Fruit fly (Drosophila melanogaster): Measurements from ENCODE around the gene Ccp84Aa.

Gene Ccp84Aa

dm6 chr3R:6687219-6687618 is 16.7 kb upstream of the Ccp84Aa start:
- no peak for TF ChIP-seq Eip93F (GFP tag; optimal IDR thresholded peaks at IDR 0.05)
- TF ChIP-seq CG15336 (GFP tag; IDR thresholded peaks at IDR 0.05): no peak
- no peak for TF ChIP-seq spab (GFP tag; optimal IDR thresholded peaks at IDR 0.05)
- TF ChIP-seq salr (GFP tag; optimal IDR thresholded peaks at IDR 0.05): no peak

DNA sequence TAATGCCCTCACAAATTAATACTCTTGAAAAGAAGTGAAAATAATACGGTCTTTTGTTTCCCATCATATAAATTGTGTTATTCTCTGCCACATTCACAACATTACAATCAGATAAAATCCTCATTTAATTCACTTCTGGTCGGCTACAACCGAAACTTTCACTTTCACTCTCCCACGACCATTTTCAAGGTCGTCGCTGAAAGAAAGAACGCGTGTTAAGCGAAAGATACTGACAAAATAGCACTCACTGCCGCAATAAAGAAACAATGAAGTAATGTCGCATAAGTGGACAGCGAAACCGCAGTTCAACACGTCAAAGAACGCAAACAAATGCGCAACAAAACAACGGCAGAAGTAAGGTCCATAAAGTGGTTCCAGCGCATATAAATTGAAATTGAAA is 15.7 kb upstream of the Ccp84Aa start:
- TF ChIP-seq Eip78C (GFP tag) (peak; percentile 66), eg (GFP tag; IDR thresholded peaks at IDR 0.05) (no peak), CG11762 (GFP tag; optimal IDR thresholded peaks at IDR 0.05; ENCODE audit: insufficient read depth) (no peak), Blimp-1 (GFP tag; optimal IDR thresholded peaks at IDR 0.05) (peak; percentile 4)

DNA sequence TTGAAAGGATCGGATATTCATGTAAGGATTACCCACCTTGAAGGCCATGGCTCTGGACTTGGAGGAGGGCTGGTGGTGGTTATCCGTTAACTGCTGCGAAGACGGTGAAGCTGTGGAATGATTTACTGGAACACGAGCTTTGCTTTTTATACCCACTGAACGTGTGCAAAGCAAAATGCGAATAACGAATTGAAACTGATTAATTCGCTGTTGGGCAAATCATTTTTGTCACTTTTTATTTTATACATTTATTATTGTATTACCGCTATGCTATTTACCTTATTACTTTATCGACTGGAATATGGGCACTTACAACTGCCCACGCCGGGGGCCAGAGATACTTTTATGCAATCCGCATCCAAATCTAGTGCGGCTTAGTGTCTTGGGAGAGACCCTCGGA is 13.7 kb upstream of the Ccp84Aa start, which contains the start of gene Ccp84Af:
Ccp84Af (minus strand) TSS at position 101 of the 400 bp plus-strand sequence.
- no peak for TF ChIP-seq CG6163 (GFP tag; IDR thresholded peaks at IDR 0.05)
- TF ChIP-seq Hr39 (GFP tag; optimal IDR thresholded peaks at IDR 0.05): no peak
- no peak for TF ChIP-seq CG6276 (GFP tag; optimal IDR thresholded peaks at IDR 0.05)
- TF ChIP-seq CG10669 (GFP tag; optimal IDR thresholded peaks at IDR 0.05): no peak
- no peak for TF ChIP-seq CG16779 (tag; optimal IDR thresholded peaks at IDR 0.05)
- no peak for TF ChIP-seq CG6854 (GFP tag; optimal IDR thresholded peaks at IDR 0.05)
- no peak for TF ChIP-seq esn (GFP tag; optimal IDR thresholded peaks at IDR 0.05)
- TF ChIP-seq Sox15 (GFP tag; optimal IDR thresholded peaks at IDR 0.05): no peak
- no peak for TF ChIP-seq pdm3 (GFP tag; optimal IDR thresholded peaks at IDR 0.05)
- no peak for TF ChIP-seq CG6792 (GFP tag; optimal IDR thresholded peaks at IDR 0.05)
- no peak for TF ChIP-seq Sox14 (GFP tag; optimal IDR thresholded peaks at IDR 0.05)
- no peak for TF ChIP-seq Blimp-1 (GFP tag; optimal IDR thresholded peaks at IDR 0.05)
- TF ChIP-seq dac (GFP tag; optimal IDR thresholded peaks at IDR 0.05): no peak

DNA sequence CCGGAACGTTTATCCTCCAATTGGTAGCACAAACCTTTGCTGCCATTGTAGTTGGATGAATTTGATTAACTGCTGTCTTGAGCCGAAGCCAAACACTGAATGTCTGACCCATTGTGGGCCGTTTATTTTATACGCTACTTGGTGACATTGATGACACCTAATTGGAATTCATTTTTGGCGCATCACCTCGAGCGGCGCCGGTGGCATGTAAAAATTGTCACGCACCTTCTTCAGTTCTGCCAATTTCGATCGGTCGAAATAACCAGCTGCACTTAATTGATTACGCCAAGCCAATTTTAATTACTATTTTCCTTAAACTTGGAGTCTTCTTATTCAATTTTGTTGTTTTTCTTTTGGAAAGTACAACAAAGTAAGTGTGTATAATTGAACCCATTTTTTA is 12.2 kb upstream of the Ccp84Aa start, which contains the start of gene Ccp84Ae:
Ccp84Ae (minus strand) TSS at position 101 of the 400 bp plus-strand sequence.
- TF ChIP-seq CG6792 (GFP tag; optimal IDR thresholded peaks at IDR 0.05) (no peak), achi (GFP tag; optimal IDR thresholded peaks at IDR 0.05) (no peak), Eip93F (GFP tag; optimal IDR thresholded peaks at IDR 0.05) (no peak)

DNA sequence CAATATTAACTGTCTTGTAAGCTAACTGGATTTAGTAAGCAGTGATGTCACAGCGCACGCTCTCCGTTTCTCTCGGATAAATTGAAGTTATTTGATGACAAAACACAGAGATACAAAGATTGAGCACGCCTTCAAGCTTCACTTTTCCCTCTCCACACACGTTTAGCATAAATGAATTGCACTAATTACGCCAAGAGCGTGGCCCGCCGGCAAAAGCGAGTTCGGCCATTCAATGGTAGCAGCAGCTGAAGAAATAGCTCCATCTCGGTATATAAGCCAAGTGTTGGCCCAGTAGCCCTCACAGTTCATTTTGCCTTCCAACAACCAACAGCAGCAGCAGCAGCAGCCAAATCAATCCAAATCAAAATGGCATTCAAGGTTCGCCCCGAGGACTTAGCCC is 11.5 kb upstream of the Ccp84Aa start, which contains the start of gene Ccp84Ad:
Ccp84Ad (plus strand) TSS at position 301 of the 400 bp plus-strand sequence.
- no peak for TF ChIP-seq ss (GFP tag; optimal IDR thresholded peaks at IDR 0.05)
- no peak for TF ChIP-seq dac (GFP tag; optimal IDR thresholded peaks at IDR 0.05)
- no peak for TF ChIP-seq Blimp-1 (GFP tag; optimal IDR thresholded peaks at IDR 0.05)
- no peak for TF ChIP-seq Sox15 (GFP tag; optimal IDR thresholded peaks at IDR 0.05)
- no peak for TF ChIP-seq acj6 (GFP tag; optimal IDR thresholded peaks at IDR 0.05)
- TF ChIP-seq CG16779 (tag; optimal IDR thresholded peaks at IDR 0.05): no peak
- no peak for TF ChIP-seq CG11902 (GFP tag; optimal IDR thresholded peaks at IDR 0.05)
- no peak for TF ChIP-seq CG3919 (GFP tag; optimal IDR thresholded peaks at IDR 0.05)
- no peak for TF ChIP-seq CG1621 (tag; optimal IDR thresholded peaks at IDR 0.05)
- TF ChIP-seq esn (GFP tag; optimal IDR thresholded peaks at IDR 0.05): no peak
- TF ChIP-seq CG32006 (GFP tag; optimal IDR thresholded peaks at IDR 0.05): no peak

dm6 chr3R:6696221-6696749 is 7.6 kb upstream of the Ccp84Aa start, which contains the start of gene Ccp84Ac:
Gene Ccp84Ac, minus strand, starts transcription at chr3R:6696271.
- no peak for TF ChIP-seq Met (GFP tag; optimal IDR thresholded peaks at IDR 0.05)

DNA sequence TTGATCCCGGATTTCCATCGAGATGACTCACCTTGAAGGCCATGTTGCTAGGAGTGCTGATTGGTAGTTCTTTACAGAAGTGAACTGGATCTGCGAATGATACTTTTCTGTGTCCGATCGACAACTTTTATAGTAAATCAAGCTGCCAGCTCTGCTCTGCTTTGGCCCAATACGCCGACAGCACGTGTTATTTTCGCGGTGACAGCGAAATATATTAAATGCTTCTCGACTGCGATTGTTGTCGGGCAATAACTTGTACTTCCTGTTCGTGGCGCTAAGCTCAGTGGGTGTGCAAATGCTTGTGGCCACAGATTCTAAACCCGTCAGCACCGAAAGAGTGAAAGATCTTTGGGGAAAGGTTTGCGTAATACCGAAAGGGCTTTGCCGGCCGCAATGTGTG is 1.1 kb upstream of the Ccp84Aa start, which contains the start of gene Ccp84Ab:
Ccp84Ab (minus strand) TSS at position 101 of the 400 bp plus-strand sequence.
- TF ChIP-seq Ets96B (tag; optimal IDR thresholded peaks at IDR 0.05): no peak
- no peak for TF ChIP-seq Eip78C (GFP tag)
- TF ChIP-seq ss (GFP tag; optimal IDR thresholded peaks at IDR 0.05): no peak
- no peak for TF ChIP-seq Sox14 (GFP tag; optimal IDR thresholded peaks at IDR 0.05)
- TF ChIP-seq CG8632 (GFP tag; optimal IDR thresholded peaks at IDR 0.05): no peak
- no peak for TF ChIP-seq CG6792 (GFP tag; optimal IDR thresholded peaks at IDR 0.05)
- no peak for TF ChIP-seq eg (GFP tag; IDR thresholded peaks at IDR 0.05)
- no peak for TF ChIP-seq CG16779 (tag; optimal IDR thresholded peaks at IDR 0.05)

Measured in whole organism, prepupa.